Worm (Caenorhabditis elegans) whole organism, L4 larva: ENCODE results near the gene srw-68.
A peak's percentile ranks its signal among the peaks of the same experiment; 100 is the strongest.

Source experiments
- F26F4.8 ChIP-seq: fragments of 200-800 bp; sonication (Bioruptor generic); conservative IDR thresholded peaks from 2 replicates; pipeline ENCODE4 v1.3.6; 2022; ENCODE audit warnings: missing genetic modification characterization, missing compliant biosample characterization
- R02D3.7 ChIP-seq: fragments of 150-350 bp; sonication (generic microtip); optimal IDR thresholded peaks from 3 replicates; lab custom pipeline; 2014; ENCODE audit warnings: missing biosample characterization, missing genetic modification characterization
- mdt-29 ChIP-seq: fragments of 200-800 bp; sonication (Bioruptor generic); IDR thresholded peaks from 2 replicates; pipeline ENCODE4 v1.3.6; 2022; ENCODE audit warnings: missing genetic modification reagents, missing genetic modification characterization, missing compliant biosample characterization
- nhr-76 ChIP-seq: fragments of 150-350 bp; optimal IDR thresholded peaks from 2 replicates; lab custom pipeline; 2014; ENCODE audit warnings: missing biosample characterization, missing genetic modification characterization
- skn-1 ChIP-seq: fragments of 150-350 bp; optimal IDR thresholded peaks from 2 replicates; lab custom pipeline; 2014; ENCODE audit warnings: missing biosample characterization, missing genetic modification characterization
- spr-1 ChIP-seq: sonication (generic microtip); optimal IDR thresholded peaks from 2 replicates; lab custom pipeline; 2016; ENCODE audit warnings: mild to moderate bottlenecking, missing genetic modification characterization, missing compliant biosample characterization

DNA sequence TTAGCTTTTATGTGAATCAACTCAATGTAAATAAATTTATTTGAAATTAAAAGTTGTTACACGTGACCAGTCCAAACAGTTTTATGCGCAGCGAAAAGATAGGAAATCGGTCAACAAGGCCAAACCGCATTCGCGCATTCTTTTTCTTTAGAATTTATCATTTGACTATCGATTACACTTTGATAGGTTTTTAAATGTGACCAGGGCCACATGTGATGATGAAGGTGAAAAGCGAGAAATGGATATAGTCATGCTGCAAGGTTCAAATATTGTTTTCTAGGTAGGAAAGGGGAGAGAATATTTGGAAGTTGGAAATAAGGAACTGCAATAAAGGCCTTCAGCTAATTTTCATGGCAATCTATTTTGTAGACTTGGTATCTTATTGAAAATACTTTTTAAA, 10.4 kb upstream of the srw-68 start:
- TF ChIP-seq skn-1 (tag; lab: Kevin White, UChicago) (no peak), R02D3.7 (no peak), nhr-76 (tag; lab: Kevin White, UChicago) (no peak), spr-1 (tag; lab: Kevin White, UChicago) (no peak), mdt-29 (GFP tag; lab: Robert Waterston, UW) (0 out of 2 replicates have a peak, but pooled peaks have one; percentile 7), F26F4.8 (GFP tag; lab: Robert Waterston, UW) (no peak)
